Worm (Caenorhabditis elegans) whole organism, L1 larva: Measurements from ENCODE around the gene ins-20.

Experiments
- C04F5.9 ChIP-seq: sonication (generic microtip); optimal IDR thresholded peaks from 2 replicates; lab custom pipeline; 2016; ENCODE audit warnings: missing genetic modification characterization, missing compliant biosample characterization
- C34B4.2 ChIP-seq: sonication (generic microtip); optimal IDR thresholded peaks from 2 replicates; lab custom pipeline; 2017; ENCODE audit warnings: mild to moderate bottlenecking, missing genetic modification characterization, missing compliant biosample characterization
- F16B12.6 ChIP-seq: fragments of 150-350 bp; optimal IDR thresholded peaks from 2 replicates; lab custom pipeline; 2014; ENCODE audit warnings: missing biosample characterization, missing genetic modification characterization
- aly-2 ChIP-seq: fragments of 150-350 bp; optimal IDR thresholded peaks from 2 replicates; lab custom pipeline; 2014; ENCODE audit warnings: missing biosample characterization, missing genetic modification characterization
- ama-1 ChIP-seq: fragments of 150-350 bp; optimal IDR thresholded peaks from 2 replicates; lab custom pipeline; 2014
- ceh-8 ChIP-seq: fragments of 200-800 bp; sonication (Bioruptor generic); optimal IDR thresholded peaks from 2 replicates; lab custom pipeline; 2018; ENCODE audit warnings: mild to moderate bottlenecking, missing genetic modification characterization, moderate library complexity, missing compliant biosample characterization
- ceh-88 ChIP-seq: fragments of 200-800 bp; sonication (Bioruptor generic); IDR thresholded peaks from 2 replicates; pipeline ENCODE4 v1.3.6; 2022; ENCODE audit warnings: missing genetic modification characterization, missing compliant biosample characterization
- ces-1 ChIP-seq: fragments of 150-350 bp; optimal IDR thresholded peaks from 2 replicates; lab custom pipeline; 2014; ENCODE audit warnings: missing biosample characterization, missing genetic modification reagents, missing genetic modification characterization
- dpl-1 ChIP-seq, 3 experiments: fragments of 150-350 bp in 2 of 3; sonication (generic microtip) in 1 of 3; optimal IDR thresholded peaks; 2 replicates each; lab custom pipeline; 2014 to 2017; ENCODE audit warnings: missing biosample characterization in 3 of 3, missing genetic modification characterization in 3 of 3, missing genetic modification reagents in 3 of 3
- dsc-1 ChIP-seq: sonication (generic microtip); optimal IDR thresholded peaks from 2 replicates; lab custom pipeline; 2016; ENCODE audit warnings: mild to moderate bottlenecking, missing genetic modification characterization, missing compliant biosample characterization
- efl-1 ChIP-seq, 4 experiments: fragments of 150-350 bp; optimal IDR thresholded peaks in 3 of 4; peaks in 1 of 4; 1 replicate in 1 of 4; 2 replicates in 3 of 4; lab custom pipeline; 2014; ENCODE audit warnings: missing biosample characterization in 2 of 4, missing genetic modification characterization in 2 of 4, missing genetic modification reagents in 2 of 4
- efl-3 ChIP-seq: fragments of 200-800 bp; sonication (Bioruptor generic); optimal IDR thresholded peaks from 2 replicates; lab custom pipeline; 2018; ENCODE audit warnings: mild to moderate bottlenecking, missing genetic modification characterization, missing compliant biosample characterization
- egl-13 ChIP-seq: sonication (generic microtip); optimal IDR thresholded peaks from 2 replicates; lab custom pipeline; 2016; ENCODE audit warnings: missing genotype, missing genetic modification reagents, missing genetic modification characterization, missing compliant biosample characterization
- elt-3 ChIP-seq, 6 experiments: fragments of 150-350 bp in 1 of 6; sonication (generic microtip); optimal IDR thresholded peaks; 2 replicates each; lab custom pipeline; 2017 to 2018; ENCODE audit warnings: missing biosample characterization in 6 of 6, missing genetic modification characterization in 6 of 6, inconsistent platforms in 1 of 6
- fkh-10 ChIP-seq: sonication (generic microtip); optimal IDR thresholded peaks from 2 replicates; lab custom pipeline; 2017; ENCODE audit warnings: missing biosample characterization, missing genetic modification reagents, missing genetic modification characterization
- fkh-8 ChIP-seq: sonication (generic microtip); optimal IDR thresholded peaks from 2 replicates; lab custom pipeline; 2016; ENCODE audit warnings: mild to moderate bottlenecking, missing genetic modification characterization, missing compliant biosample characterization
- grh-1 ChIP-seq: fragments of 200-800 bp; sonication (Bioruptor generic); IDR thresholded peaks from 2 replicates; pipeline ENCODE4 v1.3.6; 2022; ENCODE audit warnings: missing genetic modification reagents, missing genetic modification characterization, missing compliant biosample characterization
- hlh-4 ChIP-seq: sonication (generic microtip); optimal IDR thresholded peaks from 2 replicates; lab custom pipeline; 2016; ENCODE audit warnings: mild to moderate bottlenecking, missing genetic modification characterization, missing compliant biosample characterization
- lin-14 ChIP-seq: fragments of 200-800 bp; sonication (Bioruptor generic); optimal IDR thresholded peaks from 2 replicates; lab custom pipeline; 2018; ENCODE audit warnings: mild to moderate bottlenecking, missing genetic modification characterization, moderate library complexity, missing compliant biosample characterization
- lin-15B ChIP-seq: fragments of 150-350 bp; sonication (generic microtip); optimal IDR thresholded peaks from 3 replicates; lab custom pipeline; 2014; ENCODE audit warnings: missing biosample characterization, missing genetic modification characterization
- lin-35 ChIP-seq, 2 experiments: fragments of 150-350 bp; optimal IDR thresholded peaks; 2 replicates each; lab custom pipeline; 2014; ENCODE audit warnings: missing biosample characterization in 2 of 2, missing genetic modification characterization in 2 of 2, missing genetic modification reagents in 2 of 2
- lir-3 ChIP-seq: sonication (generic microtip); optimal IDR thresholded peaks from 2 replicates; lab custom pipeline; 2016; ENCODE audit warnings: mild to moderate bottlenecking, missing genetic modification characterization, moderate library complexity, missing compliant biosample characterization; ENCODE audit not compliant: poor library complexity
- lsy-2 ChIP-seq, 2 experiments: fragments of 150-350 bp; optimal IDR thresholded peaks; 2 replicates each; lab custom pipeline; 2014; ENCODE audit warnings: missing biosample characterization in 2 of 2, missing genetic modification characterization in 2 of 2
- mef-2 ChIP-seq: fragments of 150-350 bp; optimal IDR thresholded peaks from 2 replicates; lab custom pipeline; 2014; ENCODE audit warnings: missing biosample characterization, missing genetic modification characterization
- mep-1 ChIP-seq: fragments of 150-350 bp; optimal IDR thresholded peaks from 2 replicates; lab custom pipeline; 2014; ENCODE audit warnings: missing biosample characterization, missing genetic modification characterization
- nhr-12 ChIP-seq: sonication (generic microtip); optimal IDR thresholded peaks from 2 replicates; lab custom pipeline; 2017; ENCODE audit warnings: missing biosample characterization, missing genetic modification characterization
- nhr-20 ChIP-seq: sonication (generic microtip); optimal IDR thresholded peaks from 2 replicates; lab custom pipeline; 2016; ENCODE audit warnings: mild to moderate bottlenecking, missing genetic modification characterization, missing compliant biosample characterization
- nhr-28 ChIP-seq: fragments of 150-350 bp; optimal IDR thresholded peaks from 2 replicates; lab custom pipeline; 2014; ENCODE audit warnings: missing biosample characterization, missing genetic modification characterization
- nhr-47 ChIP-seq: sonication (generic microtip); optimal IDR thresholded peaks from 2 replicates; lab custom pipeline; 2016; ENCODE audit warnings: mild to moderate bottlenecking, missing genetic modification characterization, moderate library complexity, missing compliant biosample characterization
- nhr-71 ChIP-seq: sonication (generic microtip); optimal IDR thresholded peaks from 2 replicates; lab custom pipeline; 2016; ENCODE audit warnings: mild to moderate bottlenecking, missing genetic modification characterization, moderate library complexity, missing compliant biosample characterization
- nhr-77 ChIP-seq: fragments of 150-350 bp; optimal IDR thresholded peaks from 2 replicates; lab custom pipeline; 2014; ENCODE audit warnings: missing biosample characterization, missing genetic modification characterization
- nhr-84 ChIP-seq: sonication (generic microtip); optimal IDR thresholded peaks from 2 replicates; lab custom pipeline; 2017; ENCODE audit warnings: missing biosample characterization, missing genetic modification characterization
- nhr-85 ChIP-seq: sonication (generic microtip); peaks from one replicate; lab custom pipeline; 2016; ENCODE audit warnings: missing genetic modification characterization, inconsistent platforms, missing compliant biosample characterization
- pag-3 ChIP-seq: sonication (generic microtip); optimal IDR thresholded peaks from 2 replicates; lab custom pipeline; 2017; ENCODE audit warnings: missing genetic modification characterization, mild to moderate bottlenecking, missing compliant biosample characterization, antibody characterized with exemption, borderline replicate concordance; ENCODE audit not compliant: insufficient read depth
- pqm-1 ChIP-seq: sonication (generic microtip); optimal IDR thresholded peaks from 3 replicates; lab custom pipeline; 2017; ENCODE audit warnings: missing biosample characterization, missing genetic modification characterization
- rnt-1 ChIP-seq: sonication (generic microtip); optimal IDR thresholded peaks from 2 replicates; lab custom pipeline; 2016; ENCODE audit warnings: mild to moderate bottlenecking, missing genetic modification characterization, moderate library complexity, missing compliant biosample characterization
- skn-1 ChIP-seq: fragments of 150-350 bp; optimal IDR thresholded peaks from 2 replicates; lab custom pipeline; 2014; ENCODE audit warnings: missing biosample characterization, missing genetic modification characterization
- snpc-4 ChIP-seq: fragments of 150-350 bp; optimal IDR thresholded peaks from 2 replicates; lab custom pipeline; 2014; ENCODE audit warnings: missing biosample characterization, missing genetic modification characterization
- snu-23 ChIP-seq: sonication (generic microtip); optimal IDR thresholded peaks from 2 replicates; lab custom pipeline; 2016; ENCODE audit warnings: missing genetic modification characterization, missing compliant biosample characterization
- sox-4 ChIP-seq: sonication (generic microtip); optimal IDR thresholded peaks from 2 replicates; lab custom pipeline; 2016; ENCODE audit warnings: missing genetic modification characterization, missing compliant biosample characterization
- swsn-7 ChIP-seq: sonication (generic microtip); optimal IDR thresholded peaks from 2 replicates; lab custom pipeline; 2016; ENCODE audit warnings: missing genetic modification characterization, missing compliant biosample characterization
- tbx-2 ChIP-seq: sonication (generic microtip); optimal IDR thresholded peaks from 2 replicates; lab custom pipeline; 2016; ENCODE audit warnings: missing genetic modification characterization, missing compliant biosample characterization
- tlp-1 ChIP-seq: fragments of 150-350 bp; optimal IDR thresholded peaks from 2 replicates; lab custom pipeline; 2014; ENCODE audit warnings: missing biosample characterization, missing genetic modification characterization
- unc-130 ChIP-seq: fragments of 150-350 bp; optimal IDR thresholded peaks from 2 replicates; lab custom pipeline; 2017; ENCODE audit warnings: missing biosample characterization, missing genetic modification characterization, inconsistent platforms
- unc-30 ChIP-seq: sonication (generic microtip); optimal IDR thresholded peaks from 2 replicates; lab custom pipeline; 2017; ENCODE audit warnings: missing biosample characterization, missing genetic modification characterization
- vab-15 ChIP-seq: sonication (generic microtip); optimal IDR thresholded peaks from 2 replicates; lab custom pipeline; 2017; ENCODE audit warnings: missing genotype, mild to moderate bottlenecking, missing genetic modification characterization, missing compliant biosample characterization
- zip-4 ChIP-seq: fragments of 200-800 bp; sonication (Bioruptor generic); optimal IDR thresholded peaks from 2 replicates; lab custom pipeline; 2018; ENCODE audit warnings: mild to moderate bottlenecking, missing genetic modification characterization, moderate library complexity, missing compliant biosample characterization

Gene ins-20

ce11 chrII:6043166-6043565 is 32.5 kb downstream of the ins-20 start, which contains the start of gene R12C12.10:
R12C12.10 (minus strand) TSS chrII:6043266.
- TF ChIP-seq nhr-28 (tag; lab: Kevin White, UChicago) (no peak), nhr-20 (no peak), F16B12.6 (tag; lab: Kevin White, UChicago) (no peak), tlp-1 (tag; lab: Kevin White, UChicago) (no peak), fkh-10 (no peak), nhr-12 (tag; lab: Kevin White, UChicago) (no peak), elt-3 (tag; optimal IDR thresholded peaks at IDR 0.05; lab: Kevin White, UChicago) (no peak), hlh-4 (tag; lab: Kevin White, UChicago) (no peak), ceh-88 (GFP tag; lab: Robert Waterston, UW) (no peak)

DNA sequence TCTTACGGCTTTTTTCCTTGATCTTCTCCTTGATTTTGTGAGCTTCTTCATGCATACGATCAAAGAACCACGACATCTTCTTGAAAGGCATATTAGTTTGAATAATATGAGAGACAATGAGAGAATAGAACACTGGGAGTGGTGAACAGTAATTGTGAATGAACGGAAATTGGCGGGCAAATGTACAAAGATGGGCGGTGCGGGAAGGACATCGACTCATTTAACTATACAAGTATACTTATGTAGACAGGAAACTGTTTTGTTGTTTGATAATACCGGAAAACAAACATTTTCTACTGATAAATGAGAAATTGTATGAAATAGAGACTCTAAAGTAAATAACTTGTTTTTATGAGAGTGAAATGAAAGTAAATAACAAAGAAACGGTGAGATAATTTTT is 34.4 kb downstream of the ins-20 start, which contains the start of gene R12C12.5:
R12C12.5 (minus strand) TSS at position 101 of the 400 bp plus-strand sequence.
- TF ChIP-seq efl-1 (optimal IDR thresholded peaks at IDR 0.05; lab: Kevin White, UChicago) = no peak
- TF ChIP-seq efl-1 (GFP tag; optimal IDR thresholded peaks at IDR 0.05 in 1 of 2; lab: Kevin White, UChicago) = no peak
- TF ChIP-seq zip-4 (GFP tag; lab: Kevin White, UChicago) = no peak

DNA sequence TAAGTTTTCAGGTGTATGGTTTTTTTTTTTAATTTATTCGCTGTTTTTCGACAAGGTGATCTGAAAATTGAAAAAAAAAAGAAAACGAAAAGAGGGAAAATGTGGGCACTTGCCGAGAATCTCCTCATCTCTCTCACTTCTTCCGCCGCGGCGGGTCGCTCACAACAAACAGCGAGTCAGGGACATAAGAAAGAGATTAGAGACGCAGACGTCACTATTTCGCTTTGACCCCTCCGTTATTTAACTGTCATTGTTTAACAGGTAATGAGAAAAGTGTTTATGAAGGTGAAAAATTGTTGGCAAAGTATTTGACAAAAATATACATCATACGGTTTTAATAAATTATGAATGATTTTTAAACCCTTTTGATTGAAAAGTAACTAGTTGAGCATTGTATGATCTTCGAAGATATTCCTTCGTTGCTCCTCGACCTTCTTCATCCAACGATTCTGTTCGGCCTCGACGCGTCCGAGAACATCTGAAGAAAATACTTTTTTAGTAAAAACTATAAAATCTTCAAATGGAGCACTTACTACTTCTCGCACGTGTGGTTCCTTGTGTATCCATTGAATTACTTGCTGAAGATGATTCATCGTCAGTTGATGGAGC is 35.5 kb downstream of the ins-20 start:
- TF ChIP-seq C04F5.9 (no peak), nhr-84 (tag; lab: Kevin White, UChicago) (no peak), nhr-85 (peak; percentile 65), dpl-1 (GFP tag; optimal IDR thresholded peaks at IDR 0.05; lab: Kevin White, UChicago) (peak in 1 of 3 experiments; percentile 28), lsy-2 (tag; optimal IDR thresholded peaks at IDR 0.05; lab: Kevin White, UChicago) (peak in 1 of 2 experiments; percentile 45), nhr-77 (tag; lab: Kevin White, UChicago) (peak; percentile 13), swsn-7 (tag; lab: Kevin White, UChicago) (no peak), ama-1 (lab: Kevin White, UChicago) (no peak), unc-130 (tag; lab: Kevin White, UChicago) (no peak), pag-3 (no peak), nhr-47 (tag; lab: Kevin White, UChicago) (peak; percentile 33), snu-23 (GFP tag; lab: Kevin White, UChicago) (peak; percentile 43), nhr-12 (tag; lab: Kevin White, UChicago) (no peak), vab-15 (no peak), elt-3 (tag; optimal IDR thresholded peaks at IDR 0.05; lab: Kevin White, UChicago) (peak in 1 of 6 experiments; percentile 48), pqm-1 (no peak), mef-2 (tag; lab: Kevin White, UChicago) (no peak), lir-3 (tag; lab: Kevin White, UChicago) (no peak), lin-14 (GFP tag; lab: Kevin White, UChicago) (peak; percentile 67), dsc-1 (tag; lab: Kevin White, UChicago) (no peak), ceh-8 (GFP tag; lab: Kevin White, UChicago) (no peak), snpc-4 (tag; lab: Kevin White, UChicago) (no peak), fkh-8 (tag; lab: Kevin White, UChicago) (no peak), skn-1 (tag; lab: Kevin White, UChicago) (no peak), tlp-1 (tag; lab: Kevin White, UChicago) (no peak), grh-1 (GFP tag; lab: Robert Waterston, UW) (no peak), sox-4 (no peak), nhr-71 (peak; percentile 40), aly-2 (tag; lab: Kevin White, UChicago) (no peak), ceh-88 (GFP tag; lab: Robert Waterston, UW) (no peak), nhr-20 (peak; percentile 22), lin-15B (no peak), efl-3 (GFP tag; lab: Kevin White, UChicago) (no peak), zip-4 (GFP tag; lab: Kevin White, UChicago) (no peak), rnt-1 (tag; lab: Kevin White, UChicago) (peak; percentile 27), egl-13 (tag; lab: Kevin White, UChicago) (no peak), tbx-2 (peak; percentile 11), C34B4.2 (no peak), lin-35 (GFP tag; optimal IDR thresholded peaks at IDR 0.05; lab: Kevin White, UChicago) (no peak), unc-30 (tag; lab: Kevin White, UChicago) (no peak), mep-1 (peak; percentile 52), ces-1 (GFP tag; lab: Kevin White, UChicago) (no peak)
